Worm (Caenorhabditis elegans) whole organism, L2 larva: Measurements from ENCODE around the gene T21D9.2.

Source experiments
- C34F6.9 ChIP-seq: fragments of 150-350 bp; optimal IDR thresholded peaks from 2 replicates; lab custom pipeline; 2014; ENCODE audit warnings: missing biosample characterization, missing genetic modification characterization
- ZK546.5 ChIP-seq: sonication (generic microtip); optimal IDR thresholded peaks from 2 replicates; lab custom pipeline; 2017; ENCODE audit warnings: missing biosample characterization, missing genetic modification characterization
- ama-1 ChIP-seq: fragments of 150-350 bp; optimal IDR thresholded peaks from 2 replicates; lab custom pipeline; 2018; ENCODE audit warnings: inconsistent platforms
- crh-2 ChIP-seq: sonication (generic microtip); optimal IDR thresholded peaks from 2 replicates; lab custom pipeline; 2017; ENCODE audit warnings: missing biosample characterization, missing genetic modification characterization
- snpc-4 ChIP-seq: fragments of 150-350 bp; optimal IDR thresholded peaks from 2 replicates; lab custom pipeline; 2014; ENCODE audit warnings: missing biosample characterization, missing genetic modification characterization

- TF ChIP-seq snpc-4 (tag; lab: Kevin White, UChicago) (no peak), ZK546.5 (tag; lab: Kevin White, UChicago) (no peak), ama-1 (lab: Kevin White, UChicago) (no peak), C34F6.9 (tag; lab: Kevin White, UChicago) (no peak), crh-2 (peak; percentile 35)
These were observed 10.7 kb upstream of the T21D9.2 start for ce11 chrX:2107414-2107813.
